Worm (Caenorhabditis elegans) whole organism, late embryonic: Measurements from ENCODE around the gene idpp-5.

ENCODE experiments used
- C38D4.7 ChIP-seq: fragments of 200-800 bp; sonication (Bioruptor generic); optimal IDR thresholded peaks from 2 replicates; lab custom pipeline; 2018; ENCODE audit warnings: mild to moderate bottlenecking, missing genetic modification characterization, moderate library complexity, missing compliant biosample characterization
- F13H6.1 ChIP-seq: sonication (generic microtip); optimal IDR thresholded peaks from 2 replicates; lab custom pipeline; 2016; ENCODE audit warnings: missing genetic modification characterization, missing compliant biosample characterization
- K02D7.2 ChIP-seq: sonication (generic microtip); optimal IDR thresholded peaks from 2 replicates; lab custom pipeline; 2017; ENCODE audit warnings: mild to moderate bottlenecking, missing genetic modification characterization, missing compliant biosample characterization
- ahr-1 ChIP-seq: sonication (generic microtip); optimal IDR thresholded peaks from 2 replicates; lab custom pipeline; 2016; ENCODE audit warnings: missing genetic modification characterization, missing compliant biosample characterization
- ceh-14 ChIP-seq: sonication (generic microtip); optimal IDR thresholded peaks from 2 replicates; lab custom pipeline; 2016; ENCODE audit warnings: missing genotype, missing genetic modification characterization, missing compliant biosample characterization
- ceh-2 ChIP-seq: sonication (generic microtip); optimal IDR thresholded peaks from 2 replicates; lab custom pipeline; 2016; ENCODE audit warnings: missing genotype, missing genetic modification characterization, missing compliant biosample characterization
- ceh-24 ChIP-seq: sonication (generic microtip); optimal IDR thresholded peaks from 2 replicates; lab custom pipeline; 2016; ENCODE audit warnings: mild to moderate bottlenecking, missing genetic modification characterization, missing compliant biosample characterization
- ceh-31 ChIP-seq: sonication (generic microtip); optimal IDR thresholded peaks from 2 replicates; lab custom pipeline; 2016; ENCODE audit warnings: missing genetic modification characterization, missing compliant biosample characterization
- ceh-34 ChIP-seq: sonication (generic microtip); optimal IDR thresholded peaks from 2 replicates; lab custom pipeline; 2016; ENCODE audit warnings: mild to moderate bottlenecking, missing genetic modification characterization, missing compliant biosample characterization
- ceh-48 ChIP-seq: sonication (generic microtip); optimal IDR thresholded peaks from 2 replicates; lab custom pipeline; 2016; ENCODE audit warnings: missing genetic modification characterization, inconsistent platforms, missing compliant biosample characterization
- ceh-6 ChIP-seq: fragments of 200-800 bp; sonication (Bioruptor generic); optimal IDR thresholded peaks from 2 replicates; lab custom pipeline; 2018; ENCODE audit warnings: mild to moderate bottlenecking, missing genetic modification characterization, missing compliant biosample characterization
- dve-1 ChIP-seq: sonication (generic microtip); optimal IDR thresholded peaks from 2 replicates; lab custom pipeline; 2017; ENCODE audit warnings: antibody characterized with exemption, mild to moderate bottlenecking, missing genetic modification characterization, missing compliant biosample characterization
- eyg-1 ChIP-seq: sonication (generic microtip); optimal IDR thresholded peaks from 2 replicates; lab custom pipeline; 2016; ENCODE audit warnings: missing genotype, missing genetic modification characterization, missing compliant biosample characterization
- fax-1 ChIP-seq: sonication (generic microtip); optimal IDR thresholded peaks from 2 replicates; lab custom pipeline; 2016; ENCODE audit warnings: missing genotype, missing genetic modification characterization, missing compliant biosample characterization
- fkh-6 ChIP-seq: sonication (generic microtip); optimal IDR thresholded peaks from 2 replicates; lab custom pipeline; 2016; ENCODE audit warnings: missing genetic modification characterization, missing compliant biosample characterization
- gmeb-2 ChIP-seq: sonication (generic microtip); optimal IDR thresholded peaks from 2 replicates; lab custom pipeline; 2016; ENCODE audit warnings: missing genetic modification characterization, inconsistent platforms, missing compliant biosample characterization
- hlh-13 ChIP-seq: fragments of 200-800 bp; sonication (Bioruptor generic); optimal IDR thresholded peaks from 2 replicates; lab custom pipeline; 2018; ENCODE audit warnings: mild to moderate bottlenecking, missing genetic modification characterization, missing compliant biosample characterization
- hlh-6 ChIP-seq: sonication (generic microtip); optimal IDR thresholded peaks from 2 replicates; lab custom pipeline; 2016; ENCODE audit warnings: missing genotype, missing genetic modification characterization, missing compliant biosample characterization
- hlh-8 ChIP-seq: sonication (generic microtip); optimal IDR thresholded peaks from 2 replicates; lab custom pipeline; 2016; ENCODE audit warnings: missing genotype, missing genetic modification characterization, missing compliant biosample characterization
- lin-11 ChIP-seq: fragments of 200-800 bp; sonication (Bioruptor generic); optimal IDR thresholded peaks from 2 replicates; lab custom pipeline; 2018; ENCODE audit warnings: mild to moderate bottlenecking, missing genetic modification characterization, missing compliant biosample characterization
- mec-3 ChIP-seq: sonication (generic microtip); optimal IDR thresholded peaks from 2 replicates; lab custom pipeline; 2016; ENCODE audit warnings: borderline replicate concordance, missing genetic modification characterization, missing compliant biosample characterization
- nfya-1 ChIP-seq: sonication (generic microtip); optimal IDR thresholded peaks from 2 replicates; lab custom pipeline; 2017; ENCODE audit warnings: missing genetic modification characterization, mild to moderate bottlenecking, missing compliant biosample characterization, antibody characterized with exemption, moderate library complexity
- nhr-232 ChIP-seq: sonication (generic microtip); optimal IDR thresholded peaks from 2 replicates; lab custom pipeline; 2016; ENCODE audit warnings: missing genetic modification characterization, missing compliant biosample characterization
- pag-3 ChIP-seq: sonication (generic microtip); optimal IDR thresholded peaks from 2 replicates; lab custom pipeline; 2016; ENCODE audit warnings: missing compliant biosample characterization, missing genetic modification characterization, borderline replicate concordance
- pax-1 ChIP-seq: fragments of 150-350 bp; optimal IDR thresholded peaks from 2 replicates; lab custom pipeline; 2014; ENCODE audit warnings: missing biosample characterization, missing genetic modification characterization
- pros-1 ChIP-seq: fragments of 150-350 bp; optimal IDR thresholded peaks from 2 replicates; lab custom pipeline; 2014; ENCODE audit warnings: missing biosample characterization, missing genetic modification reagents, missing genetic modification characterization
- ref-2 ChIP-seq: sonication (generic microtip); optimal IDR thresholded peaks from 2 replicates; lab custom pipeline; 2016; ENCODE audit warnings: missing genetic modification characterization, missing compliant biosample characterization
- rnt-1 ChIP-seq: sonication (generic microtip); optimal IDR thresholded peaks from 2 replicates; lab custom pipeline; 2016; ENCODE audit warnings: missing genetic modification characterization, missing compliant biosample characterization
- sdc-2 ChIP-seq: sonication (generic microtip); optimal IDR thresholded peaks from 2 replicates; lab custom pipeline; 2016; ENCODE audit warnings: missing genotype, missing genetic modification characterization, missing compliant biosample characterization
- sox-2 ChIP-seq: fragments of 200-800 bp; sonication (Bioruptor generic); IDR thresholded peaks from 2 replicates; pipeline ENCODE4 v1.3.6; 2022; ENCODE audit warnings: missing genetic modification reagents, missing genetic modification characterization, missing compliant biosample characterization
- sox-4 ChIP-seq: sonication (generic microtip); optimal IDR thresholded peaks from 2 replicates; lab custom pipeline; 2017; ENCODE audit warnings: mild to moderate bottlenecking, missing genetic modification characterization, inconsistent platforms, missing compliant biosample characterization
- tbx-2 ChIP-seq: sonication (generic microtip); optimal IDR thresholded peaks from 2 replicates; lab custom pipeline; 2016; ENCODE audit warnings: missing genetic modification characterization, missing compliant biosample characterization
- ttx-3 ChIP-seq: sonication (generic microtip); optimal IDR thresholded peaks from 2 replicates; lab custom pipeline; 2016; ENCODE audit warnings: missing genetic modification reagents, missing genetic modification characterization, missing compliant biosample characterization
- unc-3 ChIP-seq, 2 experiments: fragments of 200-800 bp in 1 of 2; sonication (Bioruptor generic) in 1 of 2; sonication (generic microtip) in 1 of 2; conservative IDR thresholded peaks in 1 of 2; optimal IDR thresholded peaks in 1 of 2; 2 replicates each; pipeline versions ENCODE4 v1.3.6 to Lab custom; 2016 to 2022; ENCODE audit warnings: missing compliant biosample characterization in 2 of 2, missing genetic modification characterization in 2 of 2, missing genetic modification reagents in 1 of 2
- unc-42 ChIP-seq: sonication (generic microtip); optimal IDR thresholded peaks from 2 replicates; lab custom pipeline; 2016; ENCODE audit warnings: missing genotype, missing genetic modification characterization, missing compliant biosample characterization
- unc-55 ChIP-seq: sonication (generic microtip); optimal IDR thresholded peaks from 2 replicates; lab custom pipeline; 2017; ENCODE audit warnings: missing biosample characterization, missing genetic modification reagents, missing genetic modification characterization
- unc-86 ChIP-seq: sonication (generic microtip); optimal IDR thresholded peaks from 2 replicates; lab custom pipeline; 2016; ENCODE audit warnings: missing genetic modification characterization, missing compliant biosample characterization
- zip-5 ChIP-seq: sonication (generic microtip); optimal IDR thresholded peaks from 2 replicates; lab custom pipeline; 2016; ENCODE audit warnings: missing genetic modification characterization, missing compliant biosample characterization
- ztf-16 ChIP-seq: sonication (generic microtip); optimal IDR thresholded peaks from 2 replicates; lab custom pipeline; 2017; ENCODE audit warnings: missing genetic modification characterization, missing compliant biosample characterization

Gene idpp-5

DNA sequence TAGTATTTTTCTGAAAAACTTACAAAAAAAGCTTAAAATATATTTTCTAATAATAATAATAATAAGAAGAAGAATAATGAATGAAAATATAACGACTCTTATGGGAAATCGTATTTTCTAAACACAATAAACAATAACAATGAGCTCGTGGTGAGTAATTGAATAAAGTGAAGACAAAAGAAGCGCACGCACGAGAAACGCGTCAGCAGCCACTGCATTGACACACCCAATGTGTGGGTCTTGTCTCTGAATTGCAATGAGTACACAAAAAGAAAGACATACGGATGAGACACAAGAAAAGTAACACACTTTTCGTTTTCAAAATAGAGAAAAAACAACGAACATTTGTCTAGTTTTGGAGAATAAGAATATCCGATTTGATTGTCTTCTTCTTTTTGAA, 10.7 kb upstream of the idpp-5 start, which contains the start of gene F35A5.8:
TSS of gene F35A5.8 (minus strand) at position 151 of the 400 bp plus-strand sequence.
- TF ChIP-seq ttx-3 (tag; lab: Kevin White, UChicago): peak; percentile 10
- TF ChIP-seq sox-4: peak; percentile 37
- TF ChIP-seq zip-5 (tag; lab: Kevin White, UChicago): peak; percentile 22
- no peak for TF ChIP-seq nhr-232 (tag; lab: Kevin White, UChicago)
- no peak for TF ChIP-seq fkh-6 (tag; lab: Kevin White, UChicago)
- TF ChIP-seq ceh-2 (tag; lab: Kevin White, UChicago): no peak
- TF ChIP-seq sox-2 (GFP tag; lab: Robert Waterston, UW): peak; percentile 66
- TF ChIP-seq nfya-1 (tag; lab: Kevin White, UChicago): peak; percentile 50
- no peak for TF ChIP-seq pax-1 (tag; lab: Kevin White, UChicago)
- no peak for TF ChIP-seq hlh-6 (tag; lab: Kevin White, UChicago)
- no peak for TF ChIP-seq ceh-34 (tag; lab: Kevin White, UChicago)
- TF ChIP-seq unc-55: peak; percentile 45
- peak; percentile 47 for TF ChIP-seq tbx-2
- no peak for TF ChIP-seq ahr-1 (tag; lab: Kevin White, UChicago)
- TF ChIP-seq hlh-13 (GFP tag; lab: Kevin White, UChicago): no peak
- no peak for TF ChIP-seq eyg-1 (tag; lab: Kevin White, UChicago)
- no peak for TF ChIP-seq ztf-16 (tag; lab: Kevin White, UChicago)
- no peak for TF ChIP-seq gmeb-2 (tag; lab: Kevin White, UChicago)
- TF ChIP-seq ceh-31: peak; percentile 46
- no peak for TF ChIP-seq pag-3 (tag; lab: Kevin White, UChicago)
- no peak for TF ChIP-seq fax-1 (tag; lab: Kevin White, UChicago)
- no peak for TF ChIP-seq ceh-14 (tag; lab: Kevin White, UChicago)
- TF ChIP-seq F13H6.1 (tag; lab: Kevin White, UChicago): no peak
- no peak for TF ChIP-seq ceh-48 (tag; lab: Kevin White, UChicago)
- no peak for TF ChIP-seq unc-86 (tag; lab: Kevin White, UChicago)
- TF ChIP-seq hlh-8 (tag; lab: Kevin White, UChicago): no peak
- TF ChIP-seq C38D4.7: no peak
- peak; percentile 94 for TF ChIP-seq unc-42 (tag; lab: Kevin White, UChicago)
- no peak for TF ChIP-seq unc-3 (GFP tag; conservative IDR thresholded peaks at IDR 0.05; lab: Robert Waterston, UW)
- peak; percentile 16 for TF ChIP-seq unc-3 (tag; optimal IDR thresholded peaks at IDR 0.05; lab: Kevin White, UChicago)
- no peak for TF ChIP-seq ref-2 (tag; lab: Kevin White, UChicago)
- TF ChIP-seq pros-1 (tag; lab: Kevin White, UChicago): no peak
- peak; percentile 2 for TF ChIP-seq rnt-1 (tag; lab: Kevin White, UChicago)
- TF ChIP-seq ceh-6 (GFP tag; lab: Kevin White, UChicago): no peak

- TF ChIP-seq pros-1 (tag; lab: Kevin White, UChicago): no peak
- no peak for TF ChIP-seq dve-1 (tag; lab: Kevin White, UChicago)
- TF ChIP-seq ceh-31: peak; percentile 21
- TF ChIP-seq ceh-34 (tag; lab: Kevin White, UChicago): peak; percentile 28
- TF ChIP-seq sdc-2 (tag; lab: Kevin White, UChicago): peak; percentile 1
- no peak for TF ChIP-seq K02D7.2 (tag; lab: Kevin White, UChicago)
- TF ChIP-seq nfya-1 (tag; lab: Kevin White, UChicago): peak; percentile 2
- TF ChIP-seq ref-2 (tag; lab: Kevin White, UChicago): peak; percentile 13
- no peak for TF ChIP-seq ceh-24
- TF ChIP-seq mec-3 (tag; lab: Kevin White, UChicago): peak; percentile 8
- TF ChIP-seq ceh-48 (tag; lab: Kevin White, UChicago): peak; percentile 95
- no peak for TF ChIP-seq lin-11 (tag; lab: Kevin White, UChicago)
- TF ChIP-seq unc-42 (tag; lab: Kevin White, UChicago): peak; percentile 53
Measured at ce11 chrX:3802743-3803142, 10.1 kb upstream of the idpp-5 start.
